Worm (Caenorhabditis elegans) whole organism, dauer: Measurements from ENCODE around the gene F26C11.4.
"Not testable (repeated sequence)": the region's sequence is repeated elsewhere in the genome, so short reads cannot be mapped to it uniquely, and the experiment has no call there.

Source experiments
- unc-62 ChIP-seq: sonication (generic microtip); optimal IDR thresholded peaks from 2 replicates; lab custom pipeline; 2017; ENCODE audit warnings: missing biosample characterization, missing genetic modification reagents, missing genetic modification characterization

Gene F26C11.4

DNA sequence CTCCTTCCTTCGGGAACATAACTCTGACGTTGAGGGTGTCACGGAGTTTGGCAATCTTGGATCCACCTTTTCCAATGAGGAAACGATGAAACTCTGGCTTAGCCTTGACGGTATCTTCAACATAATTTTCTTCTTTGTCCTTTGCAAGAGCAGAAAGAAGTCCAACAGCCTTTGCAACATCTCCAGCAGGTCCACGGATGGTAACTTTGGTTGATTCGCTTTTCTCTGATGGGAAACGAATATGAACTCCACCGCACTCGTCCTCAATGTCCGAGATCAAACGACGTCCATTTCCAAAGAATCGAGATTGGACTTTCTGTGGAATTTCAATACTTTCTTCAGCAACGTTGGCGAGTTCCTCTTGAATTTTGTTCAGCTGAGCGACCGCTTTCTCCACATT, 27.5 kb downstream of the F26C11.4 start:
- TF ChIP-seq unc-62 (GFP tag; lab: Kevin White, UChicago): no peak

DNA sequence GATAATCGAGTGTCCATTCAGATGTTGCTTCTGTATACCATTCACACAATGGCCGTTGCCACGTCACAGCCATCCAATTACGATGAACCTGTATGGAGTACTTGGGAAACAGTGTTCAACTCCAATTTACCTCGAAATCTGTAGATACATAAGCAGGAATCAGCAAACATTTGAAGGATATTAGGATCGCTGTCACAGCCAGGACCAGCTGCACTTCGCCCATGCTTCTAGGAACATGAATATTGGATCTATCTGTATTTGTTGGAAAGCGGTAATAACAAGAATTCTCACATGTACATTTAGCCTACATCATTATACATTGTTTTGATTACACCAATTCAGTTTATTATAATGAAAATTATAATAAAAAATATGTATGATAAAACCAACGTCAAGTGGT, 29.9 kb downstream of the F26C11.4 start, which contains the start of gene algn-8:
algn-8 (minus strand) TSS at position 227 of the 400 bp plus-strand sequence.
- TF ChIP-seq unc-62 (GFP tag; lab: Kevin White, UChicago): no peak

DNA sequence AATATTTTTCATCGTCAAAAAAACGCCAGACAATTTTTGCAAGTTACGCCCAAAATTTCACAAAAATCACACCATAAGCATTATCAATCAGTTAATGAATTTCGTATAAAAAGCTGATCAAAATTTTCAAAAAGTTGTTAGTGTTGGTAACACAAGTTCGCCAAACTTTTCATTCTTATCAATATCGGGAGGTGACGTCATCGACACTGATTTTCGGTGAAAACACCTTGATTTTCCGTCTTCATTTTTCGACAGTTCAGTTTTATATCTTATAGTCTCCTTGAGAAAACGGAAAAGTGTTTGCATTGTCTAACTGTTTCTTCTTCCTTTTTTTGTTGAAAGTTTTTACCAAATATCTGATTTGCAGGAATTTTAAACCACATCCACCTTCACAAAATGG, 35.3 kb downstream of the F26C11.4 start, which contains the start of gene C08H9.15:
C08H9.15 (plus strand) TSS at position 368 of the 400 bp plus-strand sequence.
- no peak for TF ChIP-seq unc-62 (GFP tag; lab: Kevin White, UChicago)

DNA sequence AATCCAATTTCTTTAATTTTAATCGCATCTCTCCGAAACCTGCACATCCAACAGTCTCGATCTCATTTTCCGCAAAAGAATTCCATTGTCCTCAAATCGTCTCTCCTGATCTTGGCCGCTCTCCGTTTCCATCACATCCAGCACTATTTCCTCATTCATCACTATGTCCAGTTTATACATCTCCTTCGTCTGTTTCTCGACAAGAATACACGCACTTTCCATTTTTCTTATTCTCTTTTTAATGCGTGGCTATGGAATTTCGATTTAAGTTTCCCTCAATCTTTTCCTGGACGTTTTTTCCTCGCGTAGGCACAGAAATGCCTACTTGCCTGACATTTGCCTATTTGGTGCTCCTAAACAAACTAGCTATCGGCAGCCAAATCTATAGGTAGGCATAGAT, 36.3 kb downstream of the F26C11.4 start:
- TF ChIP-seq unc-62 (GFP tag; lab: Kevin White, UChicago): no peak

DNA sequence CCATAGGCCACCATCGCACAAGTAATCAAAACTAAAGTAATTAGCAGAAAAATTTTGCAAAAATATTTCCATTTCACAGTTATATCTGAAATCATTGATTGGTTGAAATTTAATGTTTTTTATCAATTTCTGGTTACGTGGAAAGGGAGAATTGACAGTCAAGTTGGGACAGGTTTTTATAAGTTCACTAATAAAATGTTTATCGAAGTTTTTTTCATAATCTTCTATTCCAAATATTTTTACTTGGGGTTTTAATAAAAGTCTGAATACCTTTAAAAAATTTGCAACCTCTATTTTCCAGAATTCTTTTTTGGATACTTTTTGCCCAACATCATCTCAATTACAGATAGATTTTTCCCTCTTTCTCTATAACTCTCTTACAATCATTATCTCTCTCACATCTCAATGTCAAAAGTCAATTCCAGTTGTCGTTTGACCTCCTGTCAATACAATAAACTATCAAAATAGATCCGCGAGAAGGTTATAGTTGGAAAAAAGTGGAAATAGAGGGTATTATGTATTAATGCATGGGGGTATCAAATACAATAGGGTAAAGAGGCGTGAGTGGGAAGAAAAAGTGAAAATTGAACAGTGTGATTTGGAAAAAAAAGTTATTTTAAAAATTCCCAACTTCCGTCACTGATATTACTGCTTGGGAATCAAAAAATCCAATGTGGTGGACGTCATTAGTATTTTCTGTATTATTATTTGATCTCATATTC, 41.4 kb downstream of the F26C11.4 start, which contains the start of the genes chil-2 and ctsa-3.2:
chil-2 (minus strand) TSS at position 101 of the 722 bp plus-strand sequence.
ctsa-3.2 (plus strand) TSS at position 672 of the 722 bp plus-strand sequence.
- no peak for TF ChIP-seq unc-62 (GFP tag; lab: Kevin White, UChicago)

DNA sequence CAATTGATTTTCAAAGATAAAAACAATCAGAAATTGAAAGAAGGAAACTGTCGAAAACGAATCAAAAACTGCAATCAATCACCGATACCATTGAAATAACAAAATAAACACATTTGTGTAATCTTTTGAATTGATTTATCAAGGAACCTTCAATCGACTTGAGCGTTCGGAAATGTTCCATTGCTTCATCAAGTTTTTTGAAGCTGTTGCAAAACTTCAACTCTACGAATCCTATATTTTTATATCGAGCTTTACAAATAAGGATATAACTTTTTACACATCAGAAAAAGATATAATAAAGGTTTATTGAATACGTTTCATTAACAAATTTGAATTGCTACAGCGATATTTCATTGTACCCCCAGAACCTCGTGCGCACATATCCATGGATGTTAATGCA, 43.1 kb downstream of the F26C11.4 start, which contains the start of gene chil-8:
chil-8 (minus strand) TSS at position 101 of the 400 bp plus-strand sequence.
- no peak for TF ChIP-seq unc-62 (GFP tag; lab: Kevin White, UChicago)

DNA sequence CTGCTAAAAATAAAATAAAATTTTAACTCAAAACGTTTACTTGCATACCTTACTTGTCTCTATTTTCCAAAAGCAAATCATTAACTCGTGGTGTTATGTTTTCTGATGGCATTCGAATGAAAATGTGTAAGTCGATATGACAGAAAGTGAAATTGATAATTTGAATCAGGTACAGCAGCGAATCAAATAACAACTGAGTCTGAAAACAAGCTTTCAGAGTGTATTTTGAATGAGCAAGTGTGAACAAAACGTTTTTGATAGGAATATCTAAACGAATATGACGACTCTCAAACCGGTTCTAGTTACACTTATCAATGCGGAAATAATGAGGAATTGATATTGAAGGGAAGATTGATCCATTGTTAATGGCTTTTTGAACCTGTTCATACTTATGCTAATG, 45.0 kb downstream of the F26C11.4 start, which contains the start of gene chil-7:
chil-7 (minus strand) TSS at position 112 of the 400 bp plus-strand sequence.
- no peak for TF ChIP-seq unc-62 (GFP tag; lab: Kevin White, UChicago)

DNA sequence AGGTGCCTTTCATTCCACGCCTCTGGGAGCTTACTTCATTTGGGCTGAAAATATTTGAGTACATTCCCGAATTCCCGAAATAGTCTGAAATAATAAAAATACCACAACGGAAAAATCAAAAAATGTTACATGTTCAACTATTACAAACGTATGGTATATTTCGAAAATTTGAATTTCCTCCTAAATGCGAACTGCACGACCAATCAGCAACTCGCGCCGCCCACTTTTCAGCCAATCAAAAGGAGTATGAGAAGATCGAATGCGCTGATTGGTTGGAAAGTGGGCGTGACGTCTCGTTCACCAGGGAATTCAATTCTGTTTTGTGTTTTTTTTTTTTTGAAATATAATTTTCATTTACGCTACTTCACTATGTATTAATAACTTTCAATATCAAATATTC, 47.4 kb downstream of the F26C11.4 start, which contains the start of gene old-1:
old-1 (minus strand) TSS at position 50 of the 400 bp plus-strand sequence.
- no peak for TF ChIP-seq unc-62 (GFP tag; lab: Kevin White, UChicago)

DNA sequence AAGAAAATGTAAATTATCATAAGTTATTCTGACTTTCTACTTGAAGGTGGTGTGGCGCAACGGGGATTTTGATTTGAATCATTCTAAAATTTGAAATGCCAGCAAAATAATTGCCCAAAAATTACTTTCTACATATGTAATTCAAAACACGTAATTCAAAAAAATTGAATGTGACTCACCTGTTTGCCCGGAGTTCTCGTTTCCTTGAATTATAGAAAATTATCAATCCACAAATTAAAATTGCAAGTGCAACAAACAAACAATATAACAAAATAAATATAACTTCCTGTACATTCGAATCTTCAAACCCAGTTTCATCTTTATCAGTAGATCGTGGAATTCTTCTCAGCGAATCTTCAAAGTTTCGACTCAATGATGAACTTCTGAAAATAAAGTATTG, 47.9 kb downstream of the F26C11.4 start:
- no peak for TF ChIP-seq unc-62 (GFP tag; lab: Kevin White, UChicago)

DNA sequence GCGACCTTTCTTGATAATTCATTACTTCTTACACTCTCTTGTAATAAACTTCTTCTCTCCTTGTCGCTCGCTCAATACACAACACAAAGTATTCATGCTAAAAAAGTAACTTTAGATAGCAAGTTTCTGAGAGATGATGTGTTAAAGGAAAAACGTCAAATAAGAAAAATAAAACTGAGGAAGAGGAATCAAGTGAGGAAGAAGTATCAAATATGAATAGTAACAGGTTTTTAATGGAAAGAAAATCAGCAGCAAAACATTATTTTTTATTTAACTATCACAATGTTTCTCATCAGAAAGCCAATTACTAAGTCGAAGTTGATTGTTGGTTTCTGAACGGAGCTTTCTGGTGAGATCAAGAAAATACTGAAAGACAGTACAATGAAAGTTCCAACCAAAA, 49.7 kb downstream of the F26C11.4 start, which contains the start of gene chil-1:
chil-1 (minus strand) TSS at position 101 of the 400 bp plus-strand sequence.
- not testable (repeated sequence) for TF ChIP-seq unc-62 (GFP tag; lab: Kevin White, UChicago)
